Worm (Caenorhabditis elegans): Measurements from ENCODE around the gene spp-8.

ce11 chrIV:8510534-8510933 lies 29.1 kb downstream of the spp-8 start, which contains the start of gene tag-77:
- no peak for TF ChIP-seq fkh-10 (GFP tag; optimal IDR thresholded peaks at IDR 0.05)
- TF ChIP-seq lin-39 (tag; optimal IDR thresholded peaks at IDR 0.05), result no peak
- no peak for TF ChIP-seq C16A3.4 (tag; optimal IDR thresholded peaks at IDR 0.05)

All from whole organism, L1 larva.